Worm (Caenorhabditis elegans) whole organism, L1 larva: ENCODE measurements around the gene col-140.

Experiments
- mep-1 ChIP-seq: fragments of 150-350 bp; optimal IDR thresholded peaks from 2 replicates; lab custom pipeline; 2014; ENCODE audit warnings: missing biosample characterization, missing genetic modification characterization
- nhr-11 ChIP-seq: fragments of 150-350 bp; optimal IDR thresholded peaks from 2 replicates; lab custom pipeline; 2014; ENCODE audit warnings: missing biosample characterization, missing genetic modification characterization

- no peak for TF ChIP-seq nhr-11 (tag; lab: Kevin White, UChicago)
- no peak for TF ChIP-seq mep-1 (tag; lab: Kevin White, UChicago)
Observed at ce11 chrV:5820401-5820800, 16.2 kb downstream of the col-140 start.
